Worm (Caenorhabditis elegans) whole organism, L4 larva: ENCODE results near the gene gst-1.

Experiments used
- F10B5.3 ChIP-seq: sonication (generic microtip); optimal IDR thresholded peaks from 2 replicates; lab custom pipeline; 2016; ENCODE audit warnings: mild to moderate bottlenecking, missing genetic modification characterization, missing compliant biosample characterization
- F26F4.8 ChIP-seq: fragments of 200-800 bp; sonication (Bioruptor generic); conservative IDR thresholded peaks from 2 replicates; pipeline ENCODE4 v1.3.6; 2022; ENCODE audit warnings: missing genetic modification characterization, missing compliant biosample characterization
- F37D6.2 ChIP-seq: sonication (generic microtip); optimal IDR thresholded peaks from 2 replicates; lab custom pipeline; 2016; ENCODE audit warnings: mild to moderate bottlenecking, missing genetic modification characterization, missing compliant biosample characterization
- R02D3.7 ChIP-seq: fragments of 150-350 bp; sonication (generic microtip); optimal IDR thresholded peaks from 3 replicates; lab custom pipeline; 2014; ENCODE audit warnings: missing biosample characterization, missing genetic modification characterization
- T26A8.4 ChIP-seq: fragments of 200-800 bp; sonication (Bioruptor generic); IDR thresholded peaks from 2 replicates; pipeline ENCODE4 v1.3.6; 2022; ENCODE audit warnings: missing genetic modification characterization, missing compliant biosample characterization
- Y5F2A.4 ChIP-seq: fragments of 200-800 bp; sonication (Bioruptor generic); optimal IDR thresholded peaks from 2 replicates; lab custom pipeline; 2018; ENCODE audit warnings: mild to moderate bottlenecking, missing genetic modification characterization, missing compliant biosample characterization
- ZK337.2 ChIP-seq: fragments of 200-800 bp; sonication (Bioruptor generic); IDR thresholded peaks from 2 replicates; pipeline ENCODE4 v1.3.6; 2022; ENCODE audit warnings: missing genetic modification reagents, missing genetic modification characterization, missing compliant biosample characterization
- ZK546.5 ChIP-seq, 2 experiments: sonication (generic microtip); optimal IDR thresholded peaks; 2 replicates each; lab custom pipeline; 2017; ENCODE audit warnings: missing biosample characterization in 2 of 2, missing genetic modification characterization in 2 of 2
- aly-2 ChIP-seq: sonication (generic microtip); optimal IDR thresholded peaks from 2 replicates; lab custom pipeline; 2018; ENCODE audit warnings: missing biosample characterization, missing genetic modification characterization
- ama-1 ChIP-seq: fragments of 150-350 bp; optimal IDR thresholded peaks from 2 replicates; lab custom pipeline; 2014; ENCODE audit warnings: inconsistent platforms, mixed read lengths
- attf-4 ChIP-seq: sonication (generic microtip); optimal IDR thresholded peaks from 3 replicates; lab custom pipeline; 2017; ENCODE audit warnings: missing biosample characterization, missing genetic modification characterization
- ceh-44 ChIP-seq: fragments of 200-800 bp; sonication (Bioruptor generic); IDR thresholded peaks from 2 replicates; pipeline ENCODE4 v1.3.6; 2022; ENCODE audit warnings: missing genetic modification reagents, missing genetic modification characterization, missing compliant biosample characterization
- ceh-82 ChIP-seq: sonication (generic microtip); optimal IDR thresholded peaks from 2 replicates; lab custom pipeline; 2017; ENCODE audit warnings: missing biosample characterization, missing genetic modification characterization
- ces-1 ChIP-seq: fragments of 150-350 bp; sonication (generic microtip); optimal IDR thresholded peaks from 4 replicates; lab custom pipeline; 2014; ENCODE audit warnings: missing biosample characterization, missing genetic modification reagents, missing genetic modification characterization
- ctbp-1 ChIP-seq: fragments of 200-800 bp; sonication (Bioruptor generic); IDR thresholded peaks from 2 replicates; pipeline ENCODE4 v1.3.6; 2022; ENCODE audit warnings: missing genetic modification reagents, missing genetic modification characterization, missing compliant biosample characterization
- daf-16 ChIP-seq, 3 experiments: sonication (generic microtip); optimal IDR thresholded peaks; 2 replicates each; lab custom pipeline; 2016 to 2017; ENCODE audit warnings: missing genetic modification characterization in 3 of 3, missing genetic modification reagents in 3 of 3, mild to moderate bottlenecking in 2 of 3, missing compliant biosample characterization in 2 of 3, missing biosample characterization in 1 of 3, moderate library complexity in 1 of 3
- daf-8 ChIP-seq: fragments of 200-800 bp; sonication (Bioruptor generic); IDR thresholded peaks from 2 replicates; pipeline ENCODE4 v1.3.6; 2022; ENCODE audit warnings: missing genetic modification characterization, missing compliant biosample characterization
- dmd-9 ChIP-seq: fragments of 200-800 bp; sonication (Bioruptor generic); IDR thresholded peaks from 2 replicates; pipeline ENCODE4 v1.3.6; 2022; ENCODE audit warnings: missing genetic modification reagents, missing genetic modification characterization, missing compliant biosample characterization
- dpl-1 ChIP-seq: fragments of 150-350 bp; optimal IDR thresholded peaks from 2 replicates; lab custom pipeline; 2014; ENCODE audit warnings: missing biosample characterization, missing genetic modification reagents, missing genetic modification characterization
- egl-43 ChIP-seq: fragments of 200-800 bp; sonication (Bioruptor generic); IDR thresholded peaks from 2 replicates; pipeline ENCODE4 v1.3.6; 2022; ENCODE audit warnings: missing genetic modification reagents, missing genetic modification characterization, missing compliant biosample characterization
- fos-1 ChIP-seq: fragments of 150-350 bp; optimal IDR thresholded peaks from 2 replicates; lab custom pipeline; 2014; ENCODE audit warnings: missing biosample characterization, missing genetic modification characterization
- hif-1 ChIP-seq, 2 experiments: sonication (generic microtip); optimal IDR thresholded peaks; 2 replicates each; lab custom pipeline; 2016 to 2017; ENCODE audit warnings: missing compliant biosample characterization in 2 of 2, missing genetic modification characterization in 2 of 2, missing genetic modification reagents in 2 of 2, missing genotype in 2 of 2, mild to moderate bottlenecking in 1 of 2
- hlh-11 ChIP-seq: fragments of 200-800 bp; sonication (Bioruptor generic); optimal IDR thresholded peaks from 2 replicates; lab custom pipeline; 2018; ENCODE audit warnings: mild to moderate bottlenecking, missing genetic modification characterization, missing compliant biosample characterization
- hlh-30 ChIP-seq: sonication (generic microtip); optimal IDR thresholded peaks from 2 replicates; lab custom pipeline; 2017; ENCODE audit warnings: antibody characterized with exemption, mild to moderate bottlenecking, missing genetic modification characterization, missing compliant biosample characterization; ENCODE audit not compliant: insufficient read depth
- lim-7 ChIP-seq: fragments of 200-800 bp; sonication (Bioruptor generic); IDR thresholded peaks from 2 replicates; pipeline ENCODE4 v1.3.6; 2022; ENCODE audit warnings: missing genetic modification characterization, missing compliant biosample characterization
- lin-15B ChIP-seq: fragments of 150-350 bp; sonication (generic microtip); optimal IDR thresholded peaks from 3 replicates; lab custom pipeline; 2014; ENCODE audit warnings: missing biosample characterization, missing genetic modification characterization
- lin-29 ChIP-seq: fragments of 200-800 bp; sonication (Bioruptor generic); IDR thresholded peaks from 2 replicates; pipeline ENCODE4 v1.3.6; 2022; ENCODE audit warnings: missing genetic modification reagents, missing genetic modification characterization, missing compliant biosample characterization
- lin-38 ChIP-seq: fragments of 200-800 bp; sonication (Bioruptor generic); IDR thresholded peaks from 2 replicates; pipeline ENCODE4 v1.3.6; 2022; ENCODE audit warnings: missing genetic modification reagents, missing genetic modification characterization, missing compliant biosample characterization
- lin-39 ChIP-seq: fragments of 150-350 bp; optimal IDR thresholded peaks from 2 replicates; lab custom pipeline; 2014; ENCODE audit warnings: missing biosample characterization, missing genetic modification reagents, missing genetic modification characterization
- lir-3 ChIP-seq: sonication (generic microtip); optimal IDR thresholded peaks from 2 replicates; lab custom pipeline; 2016; ENCODE audit warnings: mild to moderate bottlenecking, missing genetic modification characterization, missing compliant biosample characterization
- madf-5 ChIP-seq, 2 experiments: fragments of 200-800 bp; sonication (Bioruptor generic); IDR thresholded peaks; 2 replicates each; pipeline ENCODE4 v1.3.6; 2022; ENCODE audit warnings: missing compliant biosample characterization in 2 of 2, missing genetic modification characterization in 2 of 2
- madf-9 ChIP-seq: fragments of 200-800 bp; sonication (Bioruptor generic); conservative IDR thresholded peaks from 2 replicates; pipeline ENCODE4 v1.3.6; 2022; ENCODE audit warnings: missing genetic modification reagents, missing genetic modification characterization, missing compliant biosample characterization
- mdl-1 ChIP-seq, 2 experiments: fragments of 150-350 bp in 1 of 2; sonication (generic microtip) in 1 of 2; optimal IDR thresholded peaks; 2 replicates each; lab custom pipeline; 2014 to 2017; ENCODE audit warnings: missing biosample characterization in 2 of 2, missing genetic modification characterization in 2 of 2
- mdt-29 ChIP-seq: fragments of 200-800 bp; sonication (Bioruptor generic); IDR thresholded peaks from 2 replicates; pipeline ENCODE4 v1.3.6; 2022; ENCODE audit warnings: missing genetic modification reagents, missing genetic modification characterization, missing compliant biosample characterization
- mep-1 ChIP-seq: fragments of 150-350 bp; sonication (generic microtip); optimal IDR thresholded peaks from 3 replicates; lab custom pipeline; 2014; ENCODE audit warnings: missing biosample characterization, missing genetic modification characterization
- mxl-2 ChIP-seq: fragments of 200-800 bp; sonication (Bioruptor generic); conservative IDR thresholded peaks from 2 replicates; pipeline ENCODE4 v1.3.6; 2022; ENCODE audit warnings: missing genetic modification reagents, missing genetic modification characterization, missing compliant biosample characterization
- nhr-237 ChIP-seq: sonication (generic microtip); optimal IDR thresholded peaks from 2 replicates; lab custom pipeline; 2017; ENCODE audit warnings: missing biosample characterization, missing genetic modification characterization
- nhr-41 ChIP-seq: fragments of 200-800 bp; sonication (Bioruptor generic); IDR thresholded peaks from 2 replicates; pipeline ENCODE4 v1.3.6; 2022; ENCODE audit warnings: missing genetic modification reagents, missing genetic modification characterization, missing compliant biosample characterization
- nhr-77 ChIP-seq: fragments of 150-350 bp; optimal IDR thresholded peaks from 2 replicates; lab custom pipeline; 2014; ENCODE audit warnings: missing biosample characterization, missing genetic modification characterization
- pqm-1 ChIP-seq: sonication (generic microtip); optimal IDR thresholded peaks from 2 replicates; lab custom pipeline; 2017; ENCODE audit warnings: missing biosample characterization, missing genetic modification characterization
- saeg-2 ChIP-seq: fragments of 200-800 bp; sonication (Bioruptor generic); IDR thresholded peaks from 2 replicates; pipeline ENCODE4 v1.3.6; 2022; ENCODE audit warnings: missing genetic modification reagents, missing genetic modification characterization, missing compliant biosample characterization
- sdz-12 ChIP-seq: fragments of 200-800 bp; sonication (Bioruptor generic); optimal IDR thresholded peaks from 2 replicates; lab custom pipeline; 2018; ENCODE audit warnings: mild to moderate bottlenecking, missing genetic modification characterization, missing compliant biosample characterization
- set-16 ChIP-seq: fragments of 200-800 bp; sonication (Bioruptor generic); IDR thresholded peaks from 2 replicates; pipeline ENCODE4 v1.3.6; 2022; ENCODE audit warnings: missing genetic modification reagents, missing genetic modification characterization, missing compliant biosample characterization
- spr-1 ChIP-seq: sonication (generic microtip); optimal IDR thresholded peaks from 2 replicates; lab custom pipeline; 2016; ENCODE audit warnings: mild to moderate bottlenecking, missing genetic modification characterization, missing compliant biosample characterization
- spr-3 ChIP-seq: fragments of 200-800 bp; sonication (Bioruptor generic); optimal IDR thresholded peaks from 2 replicates; lab custom pipeline; 2018; ENCODE audit warnings: mild to moderate bottlenecking, missing genetic modification characterization, missing compliant biosample characterization
- tra-1 ChIP-seq: fragments of 200-800 bp; sonication (Bioruptor generic); IDR thresholded peaks from 2 replicates; pipeline ENCODE4 v1.3.6; 2022; ENCODE audit warnings: missing genetic modification reagents, missing genetic modification characterization, missing compliant biosample characterization
- unc-130 ChIP-seq: sonication (generic microtip); optimal IDR thresholded peaks from 2 replicates; lab custom pipeline; 2016; ENCODE audit warnings: missing genetic modification reagents, missing genetic modification characterization, missing compliant biosample characterization
- zfp-3 ChIP-seq: fragments of 200-800 bp; sonication (Bioruptor generic); conservative IDR thresholded peaks from 2 replicates; pipeline ENCODE4 v1.3.6; 2022; ENCODE audit warnings: missing genetic modification reagents, missing genetic modification characterization, missing compliant biosample characterization
- zip-2 ChIP-seq: fragments of 150-350 bp; optimal IDR thresholded peaks from 2 replicates; lab custom pipeline; 2014; ENCODE audit warnings: missing biosample characterization, missing genetic modification characterization
- ztf-11 ChIP-seq: fragments of 150-350 bp; optimal IDR thresholded peaks from 2 replicates; lab custom pipeline; 2014; ENCODE audit warnings: missing biosample characterization, missing genetic modification characterization
- ztf-7 ChIP-seq: fragments of 150-350 bp; optimal IDR thresholded peaks from 2 replicates; lab custom pipeline; 2014; ENCODE audit warnings: missing biosample characterization, missing genetic modification characterization

gst-1 gene

ce11 chrIII:9053740-9054252, 5.3 kb upstream of the gst-1 start, which contains the start of gene R107.5 (continued):
- TF ChIP-seq lin-38 = peak; percentile 81
- TF ChIP-seq lin-15B (tag; lab: Kevin White, UChicago) = no peak
- TF ChIP-seq ztf-7 = peak; percentile 21
- TF ChIP-seq saeg-2 (GFP tag; lab: Robert Waterston, UW) = peak; percentile 90
- TF ChIP-seq dpl-1 (GFP tag; lab: Kevin White, UChicago) = peak; percentile 73
- TF ChIP-seq hif-1 (tag; optimal IDR thresholded peaks at IDR 0.05; lab: Kevin White, UChicago) = peak; percentile 66 to 86
- TF ChIP-seq lin-29 (GFP tag; lab: Robert Waterston, UW) = peak; percentile 93
- peak; percentile 67; the same call in 1 of the 2 replicates for TF ChIP-seq lim-7 (GFP tag; lab: Robert Waterston, UW)
- peak; percentile 89 for TF ChIP-seq spr-3 (GFP tag; lab: Kevin White, UChicago)
- no peak for TF ChIP-seq ztf-11
- TF ChIP-seq ctbp-1 = peak; percentile 87
- peak; percentile 74 for TF ChIP-seq nhr-77
- TF ChIP-seq spr-1 (tag; lab: Kevin White, UChicago) = peak; percentile 93
- no peak for TF ChIP-seq pqm-1 (tag; lab: Kevin White, UChicago)
- peak; percentile 47 to 79; a peak in 2 of 4 replicates for TF ChIP-seq madf-5 (GFP tag; IDR thresholded peaks at IDR 0.05; lab: Robert Waterston, UW)
- peak; percentile 81 for TF ChIP-seq nhr-41
- TF ChIP-seq egl-43 = peak; percentile 92
- TF ChIP-seq mep-1 (tag; lab: Kevin White, UChicago) = peak; percentile 90
- no peak for TF ChIP-seq ceh-82 (tag; lab: Kevin White, UChicago)
- TF ChIP-seq F37D6.2 = peak; percentile 82
- TF ChIP-seq ceh-44 (GFP tag; lab: Robert Waterston, UW) = no peak
- TF ChIP-seq attf-4 (tag; lab: Kevin White, UChicago) = no peak
- TF ChIP-seq set-16 (GFP tag; lab: Robert Waterston, UW) = peak; percentile 92
- peak; percentile 97 for TF ChIP-seq sdz-12 (GFP tag; lab: Kevin White, UChicago)
- TF ChIP-seq mxl-2 (GFP tag; lab: Robert Waterston, UW) = peak; percentile 56; the same call in 1 of the 2 replicates
- TF ChIP-seq madf-9 = peak; percentile 93
- TF ChIP-seq ces-1 = no peak
- TF ChIP-seq T26A8.4 (GFP tag; lab: Robert Waterston, UW) = peak; percentile 94
- no peak for TF ChIP-seq aly-2 (tag; lab: Kevin White, UChicago)
- TF ChIP-seq F26F4.8 = no peak
- peak; percentile 99 for TF ChIP-seq hlh-11
- peak; percentile 54 to 93 for TF ChIP-seq daf-16 (GFP tag; optimal IDR thresholded peaks at IDR 0.05; lab: Kevin White, UChicago)
- TF ChIP-seq daf-16 (tag; optimal IDR thresholded peaks at IDR 0.05; lab: Kevin White, UChicago) = peak; percentile 41
- no peak for TF ChIP-seq fos-1
- peak; percentile 86 to 98 for TF ChIP-seq mdl-1 (tag; optimal IDR thresholded peaks at IDR 0.05; lab: Kevin White, UChicago)
- TF ChIP-seq ZK337.2 (GFP tag; lab: Robert Waterston, UW) = 0 out of 2 replicates have a peak, but pooled peaks have one; percentile 53
- no peak for TF ChIP-seq lin-39 (tag; lab: Kevin White, UChicago)
- TF ChIP-seq unc-130 = no peak
- peak; percentile 64 for TF ChIP-seq zip-2 (tag; lab: Kevin White, UChicago)
- peak; percentile 77; the same call in 1 of the 2 replicates for TF ChIP-seq dmd-9
- TF ChIP-seq hlh-30 = peak; percentile 97
- peak; percentile 97 for TF ChIP-seq tra-1 (GFP tag; lab: Robert Waterston, UW)
- TF ChIP-seq zfp-3 (GFP tag; lab: Robert Waterston, UW) = peak; percentile 97
- TF ChIP-seq R02D3.7 (tag; lab: Kevin White, UChicago) = no peak
- no peak for TF ChIP-seq daf-8 (GFP tag; lab: Robert Waterston, UW)
- peak; percentile 88 for TF ChIP-seq Y5F2A.4
- no peak for TF ChIP-seq nhr-237
- TF ChIP-seq lir-3 (tag; lab: Kevin White, UChicago) = no peak
- TF ChIP-seq ama-1 (lab: Kevin White, UChicago) = peak; percentile 48
- no peak for TF ChIP-seq ZK546.5 (tag; optimal IDR thresholded peaks at IDR 0.05; lab: Kevin White, UChicago)
- TF ChIP-seq F10B5.3 (tag; lab: Kevin White, UChicago) = peak; percentile 48
- TF ChIP-seq mdt-29 = peak; percentile 100
